Worm (Caenorhabditis elegans) whole organism, L4/young adult: ENCODE data around the gene srt-28.

Experiments used
- W03F9.2 ChIP-seq: fragments of 150-350 bp; optimal IDR thresholded peaks from 2 replicates; lab custom pipeline; 2014; ENCODE audit warnings: missing biosample characterization, missing genetic modification characterization
- dao-5 ChIP-seq: sonication (generic microtip); optimal IDR thresholded peaks from 2 replicates; lab custom pipeline; 2016; ENCODE audit warnings: missing genotype, missing genetic modification characterization, moderate library complexity, missing compliant biosample characterization
- him-1 ChIP-seq: sonication (generic microtip); optimal IDR thresholded peaks from 2 replicates; lab custom pipeline; 2016; ENCODE audit warnings: missing genotype, missing genetic modification reagents, missing genetic modification characterization, missing compliant biosample characterization

DNA sequence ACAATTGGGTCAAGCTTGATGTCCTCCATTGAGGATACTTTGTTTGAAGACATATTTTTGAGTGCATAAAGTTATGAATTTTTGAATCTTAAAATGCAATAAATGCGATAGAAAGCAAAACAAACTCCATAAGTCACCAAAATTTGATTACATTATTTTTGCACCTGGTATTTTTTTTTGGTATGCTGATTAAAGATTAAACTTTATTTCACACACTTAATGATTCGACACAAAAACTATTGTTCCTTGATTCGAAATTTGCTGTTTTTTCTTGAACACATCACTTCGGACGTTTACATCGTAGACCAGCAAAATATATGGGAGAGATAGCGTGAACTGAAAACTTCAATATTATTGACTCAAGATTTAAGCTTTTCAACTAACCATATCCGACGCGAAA lies 26.8 kb upstream of the srt-28 start, which contains the start of gene srg-61:
- TF ChIP-seq W03F9.2 (tag; lab: Kevin White, UChicago) (no peak), him-1 (no peak), dao-5 (tag; lab: Kevin White, UChicago) (no peak)
